Worm (Caenorhabditis elegans) whole organism, mixed stage, embryonic: ENCODE measurements around the gene mgrn-1.

Source experiments
- cnd-1 ChIP-seq: fragments of 200-800 bp; sonication (Bioruptor generic); optimal IDR thresholded peaks from 2 replicates; lab custom pipeline; 2018; ENCODE audit warnings: mild to moderate bottlenecking, missing genetic modification characterization, missing compliant biosample characterization
- drap-1 ChIP-seq: fragments of 200-800 bp; sonication (Bioruptor generic); optimal IDR thresholded peaks from 3 replicates; lab custom pipeline; 2018; ENCODE audit warnings: mild to moderate bottlenecking, missing genetic modification characterization, missing compliant biosample characterization
- lsy-2 ChIP-seq: fragments of 150-350 bp; optimal IDR thresholded peaks from 2 replicates; lab custom pipeline; 2014; ENCODE audit warnings: missing biosample characterization, missing genetic modification characterization
- mep-1 ChIP-seq: fragments of 150-350 bp; optimal IDR thresholded peaks from 2 replicates; lab custom pipeline; 2017; ENCODE audit warnings: missing biosample characterization, missing genetic modification reagents, missing genetic modification characterization, inconsistent platforms
- nhr-237 ChIP-seq: fragments of 150-350 bp; optimal IDR thresholded peaks from 2 replicates; lab custom pipeline; 2014; ENCODE audit warnings: missing biosample characterization, missing genetic modification characterization
- ztf-11 ChIP-seq: fragments of 150-350 bp; optimal IDR thresholded peaks from 2 replicates; lab custom pipeline; 2014; ENCODE audit warnings: missing biosample characterization, missing genetic modification characterization

DNA sequence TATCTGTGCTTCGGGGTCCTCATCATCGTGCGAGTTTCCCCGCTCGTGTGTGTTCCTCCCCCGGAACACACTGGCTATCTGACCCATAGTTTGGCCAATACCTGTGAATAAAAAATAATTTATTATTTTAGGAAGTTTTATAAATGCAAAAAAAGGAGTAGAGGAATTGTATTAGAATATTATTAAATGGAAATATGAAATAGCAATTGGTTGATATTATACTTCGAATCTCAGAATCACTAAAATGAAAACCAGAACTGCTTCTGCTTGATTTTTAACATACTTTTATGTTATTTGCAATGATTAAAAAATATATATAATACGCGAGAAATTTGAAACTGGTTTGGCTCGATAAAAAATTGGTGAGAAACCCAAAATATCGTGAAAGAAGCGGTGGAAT, at the start of gene mgrn-1:
- TF ChIP-seq ztf-11, result no peak
- no peak for TF ChIP-seq drap-1 (GFP tag; lab: Kevin White, UChicago)
- TF ChIP-seq mep-1 (tag; lab: Kevin White, UChicago), result no peak
- TF ChIP-seq nhr-237 (tag; lab: Kevin White, UChicago), result no peak
- TF ChIP-seq lsy-2 (tag; lab: Kevin White, UChicago), result no peak
- no peak for TF ChIP-seq cnd-1 (tag; lab: Kevin White, UChicago)
